Worm (Caenorhabditis elegans) whole organism, midembryonic: ENCODE data around the gene T28A11.17.

ENCODE experiments used
- T22C8.4 ChIP-seq: fragments of 200-800 bp; sonication (Bioruptor generic); IDR thresholded peaks from 2 replicates; pipeline ENCODE4 v1.3.6; 2022; ENCODE audit warnings: missing genetic modification characterization, missing compliant biosample characterization
- cog-1 ChIP-seq: sonication (generic microtip); optimal IDR thresholded peaks from 2 replicates; lab custom pipeline; 2016; ENCODE audit warnings: missing genetic modification characterization, missing compliant biosample characterization
- flt-1 ChIP-seq: fragments of 200-800 bp; sonication (Bioruptor generic); IDR thresholded peaks from 2 replicates; pipeline ENCODE4 v1.3.6; 2022; ENCODE audit warnings: missing genetic modification characterization, missing compliant biosample characterization
- klf-2 ChIP-seq: fragments of 200-800 bp; sonication (Bioruptor generic); conservative IDR thresholded peaks from 2 replicates; pipeline ENCODE4 v1.3.6; 2022; ENCODE audit warnings: missing genetic modification reagents, missing genetic modification characterization, missing compliant biosample characterization
- med-1 ChIP-seq: sonication (generic microtip); optimal IDR thresholded peaks from 2 replicates; lab custom pipeline; 2017; ENCODE audit warnings: missing genetic modification characterization, mild to moderate bottlenecking, missing compliant biosample characterization, antibody characterized with exemption, missing genetic modification reagents; ENCODE audit not compliant: insufficient read depth
- ref-1 ChIP-seq: fragments of 200-800 bp; sonication (Bioruptor generic); conservative IDR thresholded peaks from 2 replicates; pipeline ENCODE4 v1.3.6; 2022; ENCODE audit warnings: missing genetic modification reagents, missing genetic modification characterization, missing compliant biosample characterization
- tab-1 ChIP-seq: fragments of 200-800 bp; sonication (Bioruptor generic); IDR thresholded peaks from 2 replicates; pipeline ENCODE4 v1.3.6; 2022; ENCODE audit warnings: missing genetic modification characterization, missing compliant biosample characterization
- ztf-23 ChIP-seq: fragments of 200-800 bp; sonication (Bioruptor generic); IDR thresholded peaks from 2 replicates; pipeline ENCODE4 v1.3.6; 2022; ENCODE audit warnings: missing genetic modification reagents, missing genetic modification characterization, missing compliant biosample characterization
- ztf-29 ChIP-seq: fragments of 200-800 bp; sonication (Bioruptor generic); IDR thresholded peaks from 2 replicates; pipeline ENCODE4 v1.3.6; 2022; ENCODE audit warnings: missing genetic modification reagents, missing genetic modification characterization, missing compliant biosample characterization

The T28A11.17 gene

DNA sequence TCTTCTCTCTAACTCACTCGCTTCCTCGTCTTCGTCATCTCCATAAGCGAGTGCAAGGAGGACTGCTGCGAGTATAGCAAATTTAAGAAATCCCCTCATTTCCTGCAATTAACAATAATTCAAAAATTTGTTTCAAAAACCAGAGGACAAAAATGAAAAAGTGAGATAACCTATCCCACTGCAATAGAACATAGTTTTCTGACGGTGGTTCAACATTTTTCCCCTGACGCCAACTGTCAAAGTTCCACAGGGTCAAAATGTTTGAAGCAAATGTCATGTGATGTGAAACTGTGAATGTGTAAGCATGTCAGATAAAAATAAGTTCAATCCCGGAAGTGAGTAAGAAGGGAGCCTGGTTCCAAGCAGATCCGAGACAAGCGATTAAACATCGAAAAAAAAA lies 3.3 kb upstream of the T28A11.17 start, which contains the start of gene T28A11.19:
Gene T28A11.19, minus strand, starts transcription at position 108 of the 400 bp plus-strand sequence.
- no peak for TF ChIP-seq tab-1 (GFP tag; lab: Robert Waterston, UW)
- no peak for TF ChIP-seq klf-2
- TF ChIP-seq T22C8.4 (GFP tag; lab: Robert Waterston, UW): no peak
- TF ChIP-seq ref-1 (GFP tag; lab: Robert Waterston, UW): no peak
- TF ChIP-seq flt-1 (GFP tag; lab: Robert Waterston, UW): no peak
- no peak for TF ChIP-seq ztf-29 (GFP tag; lab: Robert Waterston, UW)
- TF ChIP-seq cog-1 (tag; lab: Kevin White, UChicago): no peak
- TF ChIP-seq med-1 (GFP tag; lab: Kevin White, UChicago): no peak
- no peak for TF ChIP-seq ztf-23

- TF ChIP-seq tab-1 (GFP tag; lab: Robert Waterston, UW) (no peak), cog-1 (tag; lab: Kevin White, UChicago) (no peak), T22C8.4 (GFP tag; lab: Robert Waterston, UW) (no peak), klf-2 (no peak), flt-1 (GFP tag; lab: Robert Waterston, UW) (no peak), med-1 (GFP tag; lab: Kevin White, UChicago) (no peak), ztf-23 (no peak), ref-1 (GFP tag; lab: Robert Waterston, UW) (no peak), ztf-29 (GFP tag; lab: Robert Waterston, UW) (no peak)
Observed at ce11 chrV:3267950-3268349, 1.9 kb upstream of the T28A11.17 start, which contains the start of gene T28A11.18. T28A11.18 (minus strand) TSS chrV:3268050.

DNA sequence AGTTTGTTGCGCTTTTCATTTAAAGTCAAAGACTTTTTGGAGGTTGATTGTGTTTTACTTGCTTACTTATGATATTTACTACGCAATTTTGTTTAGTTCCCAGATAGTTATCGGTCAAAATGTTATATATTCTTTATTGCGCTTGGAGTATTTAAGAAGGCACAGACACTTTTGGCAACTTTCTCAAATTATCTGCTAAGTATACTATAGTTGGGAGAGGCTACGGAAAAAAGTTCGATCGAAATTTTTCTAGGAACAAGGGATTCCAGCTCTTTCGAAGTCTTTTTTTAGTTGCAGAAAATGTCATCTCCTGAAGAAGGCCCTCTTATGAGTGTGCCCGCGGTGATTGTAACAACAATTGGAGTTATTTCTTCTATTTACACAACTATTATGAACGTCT lies 6.0 kb downstream of the T28A11.17 start, which contains the start of gene srbc-5:
Gene srbc-5, plus strand, starts transcription at position 301 of the 400 bp plus-strand sequence.
- TF ChIP-seq T22C8.4 (GFP tag; lab: Robert Waterston, UW) (no peak), ref-1 (GFP tag; lab: Robert Waterston, UW) (no peak), klf-2 (no peak), ztf-23 (no peak), flt-1 (GFP tag; lab: Robert Waterston, UW) (no peak), cog-1 (tag; lab: Kevin White, UChicago) (no peak), tab-1 (GFP tag; lab: Robert Waterston, UW) (no peak), ztf-29 (GFP tag; lab: Robert Waterston, UW) (no peak), med-1 (GFP tag; lab: Kevin White, UChicago) (no peak)

- TF ChIP-seq flt-1 (GFP tag; lab: Robert Waterston, UW) (no peak), tab-1 (GFP tag; lab: Robert Waterston, UW) (no peak), ref-1 (GFP tag; lab: Robert Waterston, UW) (no peak)
Observed at ce11 chrV:3259168-3259622, 6.9 kb downstream of the T28A11.17 start, which contains the start of gene T28A11.16. T28A11.16 (minus strand) TSS chrV:3259218.

DNA sequence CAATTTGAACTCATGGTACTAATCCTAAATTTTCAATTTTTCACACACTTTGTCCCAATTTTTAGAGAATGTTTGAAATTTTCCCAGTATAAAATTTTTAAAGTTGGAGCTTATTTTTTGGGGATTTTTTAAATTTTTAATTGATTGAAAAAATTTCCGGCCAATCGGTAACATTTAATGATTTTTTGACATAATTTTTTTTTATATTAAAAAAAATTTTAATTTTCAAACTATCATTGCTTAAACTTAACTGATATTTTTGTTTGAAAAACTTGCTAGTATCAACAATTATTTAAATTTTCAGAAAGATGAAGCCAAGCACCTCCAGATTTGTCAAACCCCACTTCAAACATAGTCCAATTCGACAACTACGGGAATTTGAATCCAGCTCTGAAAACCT lies 8.8 kb downstream of the T28A11.17 start, which contains the start of gene T28A11.22:
Gene T28A11.22, plus strand, starts transcription at position 301 of the 400 bp plus-strand sequence.
- TF ChIP-seq T22C8.4 (GFP tag; lab: Robert Waterston, UW) (no peak), ztf-29 (GFP tag; lab: Robert Waterston, UW) (no peak), flt-1 (GFP tag; lab: Robert Waterston, UW) (no peak), cog-1 (tag; lab: Kevin White, UChicago) (no peak), ref-1 (GFP tag; lab: Robert Waterston, UW) (no peak), med-1 (GFP tag; lab: Kevin White, UChicago) (no peak), tab-1 (GFP tag; lab: Robert Waterston, UW) (no peak), klf-2 (no peak), ztf-23 (no peak)

DNA sequence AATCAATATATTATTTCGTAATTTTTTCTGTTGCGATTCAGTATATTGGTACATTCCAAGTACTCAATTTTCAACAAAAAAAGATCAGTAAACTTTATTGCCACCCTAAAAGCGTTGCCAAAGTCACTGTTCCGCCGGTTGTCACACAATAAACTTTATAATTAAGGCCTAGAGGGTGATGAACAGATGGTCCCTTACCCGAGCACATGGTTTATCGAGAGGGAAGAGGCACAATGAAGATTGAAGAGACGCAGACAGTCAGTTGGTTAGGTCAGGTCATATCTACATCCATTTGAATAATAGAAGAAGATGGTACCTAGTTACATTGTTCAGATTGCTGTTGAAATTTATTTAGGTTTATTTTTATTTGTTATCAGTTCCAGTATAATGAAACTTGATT lies 9.3 kb downstream of the T28A11.17 start:
- no peak for TF ChIP-seq ref-1 (GFP tag; lab: Robert Waterston, UW)
- TF ChIP-seq T22C8.4 (GFP tag; lab: Robert Waterston, UW): no peak
- TF ChIP-seq ztf-23: no peak
- no peak for TF ChIP-seq med-1 (GFP tag; lab: Kevin White, UChicago)
- no peak for TF ChIP-seq klf-2

DNA sequence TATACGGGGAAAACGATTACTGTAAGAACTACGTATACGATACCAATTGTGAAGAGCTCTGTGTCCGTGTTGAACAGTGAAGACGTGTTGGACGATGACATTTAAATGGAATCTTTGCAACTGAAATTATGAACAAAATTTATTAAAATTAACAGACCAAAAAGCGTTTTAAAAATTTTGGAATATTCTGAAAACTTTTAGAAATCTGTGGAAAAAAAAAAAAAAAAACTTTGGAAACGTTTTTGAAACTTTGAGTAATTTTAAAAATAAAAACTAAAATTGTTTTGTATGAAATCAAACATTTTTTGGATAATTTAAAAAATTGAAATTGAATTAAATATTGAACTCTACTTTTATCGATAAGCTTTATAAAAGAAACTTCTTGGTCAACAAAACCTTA lies 10.0 kb downstream of the T28A11.17 start, which contains the start of gene srt-63:
Gene srt-63, minus strand, starts transcription at position 101 of the 400 bp plus-strand sequence.
- TF ChIP-seq med-1 (GFP tag; lab: Kevin White, UChicago) (no peak), cog-1 (tag; lab: Kevin White, UChicago) (no peak), T22C8.4 (GFP tag; lab: Robert Waterston, UW) (no peak), tab-1 (GFP tag; lab: Robert Waterston, UW) (no peak)

ce11 chrV:3250153-3250552 lies 15.9 kb downstream of the T28A11.17 start, which contains the start of gene T28A11.13:
T28A11.13 (minus strand) TSS chrV:3250253.
- no peak for TF ChIP-seq ztf-29 (GFP tag; lab: Robert Waterston, UW)
- no peak for TF ChIP-seq T22C8.4 (GFP tag; lab: Robert Waterston, UW)
- no peak for TF ChIP-seq klf-2
- TF ChIP-seq med-1 (GFP tag; lab: Kevin White, UChicago): no peak
- no peak for TF ChIP-seq flt-1 (GFP tag; lab: Robert Waterston, UW)
- TF ChIP-seq tab-1 (GFP tag; lab: Robert Waterston, UW): no peak
- TF ChIP-seq ref-1 (GFP tag; lab: Robert Waterston, UW): no peak
- TF ChIP-seq cog-1 (tag; lab: Kevin White, UChicago): no peak
- no peak for TF ChIP-seq ztf-23

DNA sequence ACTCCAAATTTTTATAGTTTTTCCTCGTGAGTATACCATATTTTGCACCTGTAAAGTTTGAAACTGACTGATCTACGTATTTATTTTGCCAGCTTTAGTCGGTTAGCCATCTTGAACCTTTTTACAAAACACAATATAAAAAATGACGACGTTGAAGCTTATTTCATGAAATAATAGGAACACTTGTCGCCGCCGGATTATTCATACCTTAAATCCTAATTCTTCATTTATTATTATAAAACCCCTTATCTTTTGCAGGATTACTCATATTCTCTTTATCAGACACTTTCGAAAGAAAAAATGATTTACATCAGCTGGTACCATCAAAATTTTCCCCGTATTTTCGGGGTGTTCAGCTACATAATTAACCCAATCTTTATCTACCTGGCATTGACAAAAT lies 18.6 kb downstream of the T28A11.17 start, which contains the start of gene srj-8:
Gene srj-8, plus strand, starts transcription at position 301 of the 400 bp plus-strand sequence.
- TF ChIP-seq flt-1 (GFP tag; lab: Robert Waterston, UW): no peak
- TF ChIP-seq T22C8.4 (GFP tag; lab: Robert Waterston, UW): no peak
- TF ChIP-seq tab-1 (GFP tag; lab: Robert Waterston, UW): no peak
- TF ChIP-seq ref-1 (GFP tag; lab: Robert Waterston, UW): no peak
- no peak for TF ChIP-seq ztf-29 (GFP tag; lab: Robert Waterston, UW)
- no peak for TF ChIP-seq med-1 (GFP tag; lab: Kevin White, UChicago)
